Fruit fly (Drosophila melanogaster): ENCODE data around the gene Lint-1.

dm6 chrX:11108845-11109450 is 40.2 kb upstream of the Lint-1 start:
- TF ChIP-seq CG8478 (optimal IDR thresholded peaks at IDR 0.05), result no peak
- no peak for TF ChIP-seq EcR (GFP tag; optimal IDR thresholded peaks at IDR 0.05)

Data from whole organism.